Worm (Caenorhabditis elegans) whole organism, L2 larva: ENCODE data around the gene tax-4.

ENCODE experiments used
- aly-2 ChIP-seq: fragments of 150-350 bp; optimal IDR thresholded peaks from 2 replicates; lab custom pipeline; 2014; ENCODE audit warnings: missing biosample characterization, missing genetic modification characterization
- ama-1 ChIP-seq: fragments of 150-350 bp; optimal IDR thresholded peaks from 2 replicates; lab custom pipeline; 2018; ENCODE audit warnings: inconsistent platforms
- blmp-1 ChIP-seq: sonication (generic microtip); optimal IDR thresholded peaks from 2 replicates; lab custom pipeline; 2017; ENCODE audit warnings: missing genetic modification characterization, mild to moderate bottlenecking, missing compliant biosample characterization, antibody characterized with exemption, moderate library complexity; ENCODE audit not compliant: insufficient read depth
- egl-27 ChIP-seq: sonication (generic microtip); optimal IDR thresholded peaks from 3 replicates; lab custom pipeline; 2017; ENCODE audit warnings: missing biosample characterization, missing genetic modification reagents, missing genetic modification characterization
- fos-1 ChIP-seq: fragments of 150-350 bp; optimal IDR thresholded peaks from 2 replicates; lab custom pipeline; 2014; ENCODE audit warnings: missing biosample characterization, missing genetic modification characterization
- lin-11 ChIP-seq: fragments of 150-350 bp; sonication (generic microtip); optimal IDR thresholded peaks from 2 replicates; lab custom pipeline; 2014; ENCODE audit warnings: missing biosample characterization, missing genetic modification characterization, inconsistent platforms, mixed read lengths
- nhr-10 ChIP-seq: sonication (generic microtip); optimal IDR thresholded peaks from 2 replicates; lab custom pipeline; 2017; ENCODE audit warnings: missing biosample characterization, missing genetic modification characterization
- nhr-23 ChIP-seq: fragments of 150-350 bp; optimal IDR thresholded peaks from 2 replicates; lab custom pipeline; 2014; ENCODE audit warnings: missing biosample characterization, missing genetic modification reagents, missing genetic modification characterization
- nhr-6 ChIP-seq: fragments of 150-350 bp; optimal IDR thresholded peaks from 2 replicates; lab custom pipeline; 2014; ENCODE audit warnings: missing biosample characterization, missing genetic modification characterization
- nhr-77 ChIP-seq: fragments of 150-350 bp; optimal IDR thresholded peaks from 2 replicates; lab custom pipeline; 2014; ENCODE audit warnings: missing biosample characterization, missing genetic modification characterization
- skn-1 ChIP-seq: sonication (generic microtip); optimal IDR thresholded peaks from 2 replicates; lab custom pipeline; 2017; ENCODE audit warnings: missing biosample characterization, missing genetic modification characterization
- snpc-4 ChIP-seq: fragments of 150-350 bp; optimal IDR thresholded peaks from 2 replicates; lab custom pipeline; 2014; ENCODE audit warnings: missing biosample characterization, missing genetic modification characterization
- unc-39 ChIP-seq: fragments of 150-350 bp; optimal IDR thresholded peaks from 2 replicates; lab custom pipeline; 2014; ENCODE audit warnings: missing biosample characterization, missing genetic modification characterization

ce11 chrIII:9231173-9231572 is 49.8 kb downstream of the tax-4 start, which contains the start of gene T23G5.3:
- no peak for TF ChIP-seq unc-39 (tag; lab: Kevin White, UChicago)
- TF ChIP-seq skn-1 (tag; lab: Kevin White, UChicago), result no peak
- TF ChIP-seq ama-1, result no peak
- TF ChIP-seq fos-1 (tag; lab: Kevin White, UChicago), result no peak
- TF ChIP-seq nhr-6, result no peak
- TF ChIP-seq nhr-77 (tag; lab: Kevin White, UChicago), result no peak
- no peak for TF ChIP-seq egl-27
- TF ChIP-seq aly-2, result no peak
- no peak for TF ChIP-seq snpc-4 (tag; lab: Kevin White, UChicago)
- no peak for TF ChIP-seq lin-11 (tag; lab: Kevin White, UChicago)
- no peak for TF ChIP-seq nhr-10 (tag; lab: Kevin White, UChicago)
- no peak for TF ChIP-seq nhr-23 (tag; lab: Kevin White, UChicago)
- no peak for TF ChIP-seq blmp-1 (tag; lab: Kevin White, UChicago)
